Worm (Caenorhabditis elegans) whole organism, L3 larva: ENCODE data around the gene nlp-36.

Experiments
- R02D3.7 ChIP-seq: fragments of 150-350 bp; optimal IDR thresholded peaks from 2 replicates; lab custom pipeline; 2014; ENCODE audit warnings: missing biosample characterization, missing genetic modification characterization
- ZK546.5 ChIP-seq: sonication (generic microtip); optimal IDR thresholded peaks from 2 replicates; lab custom pipeline; 2017; ENCODE audit warnings: missing biosample characterization, missing genetic modification characterization
- aly-2 ChIP-seq: fragments of 150-350 bp; optimal IDR thresholded peaks from 2 replicates; lab custom pipeline; 2014; ENCODE audit warnings: missing biosample characterization, missing genetic modification characterization
- ama-1 ChIP-seq: fragments of 150-350 bp; optimal IDR thresholded peaks from 2 replicates; lab custom pipeline; 2018
- ceh-28 ChIP-seq: fragments of 150-350 bp; optimal IDR thresholded peaks from 2 replicates; lab custom pipeline; 2014; ENCODE audit warnings: missing biosample characterization, missing genetic modification reagents, missing genetic modification characterization
- ceh-82 ChIP-seq: fragments of 150-350 bp; optimal IDR thresholded peaks from 2 replicates; lab custom pipeline; 2014; ENCODE audit warnings: missing biosample characterization, missing genetic modification characterization
- daf-12 ChIP-seq: fragments of 150-350 bp; optimal IDR thresholded peaks from 2 replicates; lab custom pipeline; 2014; ENCODE audit warnings: missing biosample characterization, missing genetic modification reagents, missing genetic modification characterization
- egl-27 ChIP-seq: sonication (generic microtip); optimal IDR thresholded peaks from 4 replicates; lab custom pipeline; 2017; ENCODE audit warnings: missing biosample characterization, missing genetic modification reagents, missing genetic modification characterization
- egl-5 ChIP-seq: fragments of 150-350 bp; optimal IDR thresholded peaks from 2 replicates; lab custom pipeline; 2017; ENCODE audit warnings: missing biosample characterization, missing genetic modification reagents, missing genetic modification characterization, inconsistent platforms
- elt-2 ChIP-seq: sonication (generic microtip); optimal IDR thresholded peaks from 2 replicates; lab custom pipeline; 2016; ENCODE audit warnings: missing genetic modification reagents, mild to moderate bottlenecking, missing genetic modification characterization, missing compliant biosample characterization
- elt-3 ChIP-seq, 3 experiments: fragments of 150-350 bp in 1 of 3; sonication (generic microtip) in 2 of 3; optimal IDR thresholded peaks; 2 replicates in 2 of 3; 4 replicates in 1 of 3; lab custom pipeline; 2014 to 2017; ENCODE audit warnings: missing biosample characterization in 3 of 3, missing genetic modification characterization in 3 of 3
- eor-1 ChIP-seq, 2 experiments: fragments of 150-350 bp; optimal IDR thresholded peaks; 2 replicates each; lab custom pipeline; 2014 to 2018; ENCODE audit warnings: missing biosample characterization in 2 of 2, missing genetic modification characterization in 2 of 2
- fkh-2 ChIP-seq: fragments of 150-350 bp; optimal IDR thresholded peaks from 2 replicates; lab custom pipeline; 2014; ENCODE audit warnings: missing biosample characterization, missing genetic modification reagents, missing genetic modification characterization
- fos-1 ChIP-seq: fragments of 150-350 bp; optimal IDR thresholded peaks from 2 replicates; lab custom pipeline; 2014; ENCODE audit warnings: missing biosample characterization, missing genetic modification characterization
- hmg-11 ChIP-seq: sonication (generic microtip); optimal IDR thresholded peaks from 2 replicates; lab custom pipeline; 2016; ENCODE audit warnings: missing genetic modification characterization, missing compliant biosample characterization
- jun-1 ChIP-seq: fragments of 150-350 bp; optimal IDR thresholded peaks from 2 replicates; lab custom pipeline; 2014; ENCODE audit warnings: missing biosample characterization, missing genetic modification reagents, missing genetic modification characterization
- lin-15B ChIP-seq: fragments of 150-350 bp; optimal IDR thresholded peaks from 2 replicates; lab custom pipeline; 2014; ENCODE audit warnings: missing biosample characterization, missing genetic modification characterization
- lin-39 ChIP-seq: fragments of 150-350 bp; optimal IDR thresholded peaks from 2 replicates; lab custom pipeline; 2018; ENCODE audit warnings: missing biosample characterization, missing genetic modification reagents, missing genetic modification characterization
- lsy-12 ChIP-seq: sonication (generic microtip); optimal IDR thresholded peaks from 2 replicates; lab custom pipeline; 2016; ENCODE audit warnings: mild to moderate bottlenecking, missing genetic modification characterization, missing compliant biosample characterization
- mdl-1 ChIP-seq: fragments of 150-350 bp; optimal IDR thresholded peaks from 2 replicates; lab custom pipeline; 2014; ENCODE audit warnings: missing biosample characterization, missing genetic modification characterization
- nfya-1 ChIP-seq: sonication (generic microtip); optimal IDR thresholded peaks from 2 replicates; lab custom pipeline; 2017; ENCODE audit warnings: missing genetic modification characterization, mild to moderate bottlenecking, missing compliant biosample characterization, antibody characterized with exemption, moderate library complexity; ENCODE audit not compliant: insufficient read depth
- nhr-12 ChIP-seq: fragments of 150-350 bp; optimal IDR thresholded peaks from 2 replicates; lab custom pipeline; 2014; ENCODE audit warnings: missing biosample characterization, missing genetic modification characterization
- nhr-23 ChIP-seq: fragments of 150-350 bp; optimal IDR thresholded peaks from 2 replicates; lab custom pipeline; 2014; ENCODE audit warnings: missing biosample characterization, missing genetic modification reagents, missing genetic modification characterization
- nhr-25 ChIP-seq: sonication (generic microtip); optimal IDR thresholded peaks from 2 replicates; lab custom pipeline; 2017; ENCODE audit warnings: missing biosample characterization, missing genetic modification characterization
- nhr-43 ChIP-seq: sonication (generic microtip); optimal IDR thresholded peaks from 2 replicates; lab custom pipeline; 2016; ENCODE audit warnings: mild to moderate bottlenecking, missing genetic modification characterization, missing compliant biosample characterization; ENCODE audit not compliant: poor library complexity, severe bottlenecking
- nhr-76 ChIP-seq: fragments of 150-350 bp; sonication (generic microtip); optimal IDR thresholded peaks from 5 replicates; lab custom pipeline; 2014; ENCODE audit warnings: missing biosample characterization, missing genetic modification characterization
- nhr-77 ChIP-seq: fragments of 150-350 bp; optimal IDR thresholded peaks from 2 replicates; lab custom pipeline; 2014; ENCODE audit warnings: missing biosample characterization, missing genetic modification characterization
- pha-4 ChIP-seq: fragments of 150-350 bp; optimal IDR thresholded peaks from 2 replicates; lab custom pipeline; 2014; ENCODE audit warnings: missing biosample characterization, missing genetic modification reagents, missing genetic modification characterization
- pqm-1 ChIP-seq: fragments of 150-350 bp; optimal IDR thresholded peaks from 2 replicates; lab custom pipeline; 2017; ENCODE audit warnings: missing biosample characterization, missing genetic modification characterization, inconsistent platforms
- sea-2 ChIP-seq: fragments of 150-350 bp; sonication (generic microtip); optimal IDR thresholded peaks from 4 replicates; lab custom pipeline; 2014; ENCODE audit warnings: missing biosample characterization, missing genetic modification reagents, missing genetic modification characterization
- skn-1 ChIP-seq: fragments of 150-350 bp; optimal IDR thresholded peaks from 2 replicates; lab custom pipeline; 2014; ENCODE audit warnings: missing biosample characterization, missing genetic modification characterization
- snpc-4 ChIP-seq: fragments of 150-350 bp; optimal IDR thresholded peaks from 2 replicates; lab custom pipeline; 2014; ENCODE audit warnings: missing biosample characterization, missing genetic modification characterization
- tbx-2 ChIP-seq: sonication (generic microtip); optimal IDR thresholded peaks from 2 replicates; lab custom pipeline; 2016; ENCODE audit warnings: mild to moderate bottlenecking, missing genetic modification characterization, missing compliant biosample characterization
- unc-39 ChIP-seq: sonication (generic microtip); optimal IDR thresholded peaks from 4 replicates; lab custom pipeline; 2017; ENCODE audit warnings: missing biosample characterization, missing genetic modification characterization
- unc-62 ChIP-seq: fragments of 150-350 bp; sonication (generic microtip); optimal IDR thresholded peaks from 4 replicates; lab custom pipeline; 2014; ENCODE audit warnings: missing biosample characterization, missing genetic modification reagents, missing genetic modification characterization
- zag-1 ChIP-seq: fragments of 150-350 bp; optimal IDR thresholded peaks from 2 replicates; lab custom pipeline; 2014; ENCODE audit warnings: missing biosample characterization, missing genetic modification characterization
- ztf-11 ChIP-seq: fragments of 150-350 bp; optimal IDR thresholded peaks from 2 replicates; lab custom pipeline; 2014; ENCODE audit warnings: missing biosample characterization, missing genetic modification characterization
- ztf-4 ChIP-seq: fragments of 150-350 bp; optimal IDR thresholded peaks from 2 replicates; lab custom pipeline; 2014; ENCODE audit warnings: missing biosample characterization, missing genetic modification characterization

Gene nlp-36

DNA sequence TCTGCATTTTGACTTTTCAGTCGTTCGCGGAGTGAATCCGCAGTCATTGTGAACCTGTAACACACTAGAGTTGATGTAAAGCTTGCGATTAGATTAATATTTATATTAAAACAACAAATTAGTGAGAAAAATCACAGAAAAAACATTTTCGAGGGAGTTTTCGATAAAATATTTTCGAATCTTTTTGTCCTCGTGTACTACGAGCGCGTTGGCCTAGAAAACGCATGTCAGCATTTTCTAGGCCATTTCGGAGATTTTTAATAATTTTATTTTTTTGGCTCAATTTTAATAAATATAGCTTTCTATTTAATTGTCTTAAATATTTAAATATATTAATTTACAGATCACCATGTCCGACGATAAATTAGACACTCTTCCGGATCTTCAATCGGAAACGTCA lies 23.1 kb upstream of the nlp-36 start, which contains the start of gene B0464.9 (continued):
- TF ChIP-seq nfya-1 (peak; percentile 35), egl-27 (no peak), unc-39 (tag; lab: Kevin White, UChicago) (no peak), mdl-1 (tag; lab: Kevin White, UChicago) (no peak), ceh-82 (no peak), nhr-12 (tag; lab: Kevin White, UChicago) (no peak), nhr-77 (tag; lab: Kevin White, UChicago) (no peak), ztf-4 (tag; lab: Kevin White, UChicago) (no peak), lin-15B (tag; lab: Kevin White, UChicago) (peak; percentile 79), daf-12 (tag; lab: Kevin White, UChicago) (no peak), unc-62 (no peak)

DNA sequence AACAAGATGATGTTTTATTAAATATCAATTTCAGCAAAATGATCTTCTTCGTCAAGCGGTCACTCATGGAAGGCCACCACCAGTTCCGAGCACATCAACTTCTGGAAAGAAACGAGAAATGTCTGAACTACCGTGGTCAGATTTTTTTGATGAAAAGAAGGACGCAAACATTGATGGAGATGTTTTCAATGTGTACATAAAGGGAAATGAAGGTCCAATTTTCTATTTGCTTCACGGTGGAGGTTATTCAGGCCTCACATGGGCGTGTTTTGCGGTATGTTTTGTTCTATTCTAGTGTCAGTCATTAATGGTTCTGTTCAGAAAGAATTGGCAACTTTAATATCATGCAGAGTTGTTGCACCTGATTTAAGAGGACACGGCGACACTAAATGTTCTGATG lies 22.7 kb upstream of the nlp-36 start, which contains the start of gene B0464.6:
Gene B0464.6, minus strand, starts transcription at position 101 of the 400 bp plus-strand sequence.
- no peak for TF ChIP-seq nhr-76 (tag; lab: Kevin White, UChicago)
- TF ChIP-seq R02D3.7: no peak
- no peak for TF ChIP-seq tbx-2 (tag; lab: Kevin White, UChicago)
- no peak for TF ChIP-seq aly-2 (tag; lab: Kevin White, UChicago)
- no peak for TF ChIP-seq nhr-43 (tag; lab: Kevin White, UChicago)
- TF ChIP-seq eor-1 (tag; optimal IDR thresholded peaks at IDR 0.05; lab: Kevin White, UChicago): no peak
- TF ChIP-seq daf-12 (tag; lab: Kevin White, UChicago): no peak
- no peak for TF ChIP-seq zag-1
- TF ChIP-seq nhr-77 (tag; lab: Kevin White, UChicago): no peak
- no peak for TF ChIP-seq sea-2 (GFP tag; lab: Kevin White, UChicago)
- no peak for TF ChIP-seq mdl-1 (tag; lab: Kevin White, UChicago)
- TF ChIP-seq fkh-2: no peak
- no peak for TF ChIP-seq nfya-1
- TF ChIP-seq fos-1 (tag; lab: Kevin White, UChicago): no peak
- TF ChIP-seq jun-1 (tag; lab: Kevin White, UChicago): no peak
- no peak for TF ChIP-seq lsy-12 (tag; lab: Kevin White, UChicago)
- TF ChIP-seq ztf-11 (tag; lab: Kevin White, UChicago): no peak
- TF ChIP-seq elt-3 (tag; optimal IDR thresholded peaks at IDR 0.05; lab: Kevin White, UChicago): no peak
- no peak for TF ChIP-seq unc-62

DNA sequence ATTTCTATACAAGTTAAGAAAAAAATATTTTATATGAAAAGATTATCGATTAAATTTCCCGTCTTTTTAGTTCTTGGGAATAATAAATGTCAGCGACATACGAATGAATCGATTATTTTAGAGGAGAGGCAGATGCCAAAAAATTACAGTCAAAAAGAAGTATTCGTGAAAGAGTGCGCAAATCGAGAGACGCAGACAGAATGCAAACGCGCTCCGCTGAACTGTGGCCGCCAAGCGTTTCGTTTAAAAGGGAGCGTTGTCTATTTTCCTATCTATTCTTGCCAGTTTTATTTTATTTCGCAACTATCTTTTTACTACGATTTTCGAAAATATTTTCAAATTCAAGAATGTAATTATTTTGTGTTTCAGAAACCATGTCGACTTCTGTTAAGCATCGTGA lies 21.4 kb upstream of the nlp-36 start, which contains the start of gene baf-1:
Gene baf-1, plus strand, starts transcription at position 370 of the 400 bp plus-strand sequence.
- TF ChIP-seq nhr-43 (tag; lab: Kevin White, UChicago) (peak; percentile 49), ceh-28 (tag; lab: Kevin White, UChicago) (peak; percentile 51), unc-62 (no peak), egl-5 (tag; lab: Kevin White, UChicago) (no peak), skn-1 (tag; lab: Kevin White, UChicago) (peak; percentile 30), ama-1 (peak; percentile 12), snpc-4 (tag; lab: Kevin White, UChicago) (peak; percentile 51), pqm-1 (peak; percentile 16), nhr-23 (tag; lab: Kevin White, UChicago) (peak; percentile 68), pha-4 (tag; lab: Kevin White, UChicago) (peak; percentile 84), fos-1 (tag; lab: Kevin White, UChicago) (no peak), elt-2 (peak; percentile 50), lin-39 (peak; percentile 13), R02D3.7 (peak; percentile 23), nfya-1 (peak; percentile 70), nhr-25 (tag; lab: Kevin White, UChicago) (peak; percentile 74), eor-1 (tag; optimal IDR thresholded peaks at IDR 0.05; lab: Kevin White, UChicago) (no peak), hmg-11 (tag; lab: Kevin White, UChicago) (peak; percentile 27), lin-15B (tag; lab: Kevin White, UChicago) (peak; percentile 78), jun-1 (tag; lab: Kevin White, UChicago) (peak; percentile 27)

- TF ChIP-seq jun-1 (tag; lab: Kevin White, UChicago): no peak
- no peak for TF ChIP-seq ama-1
- no peak for TF ChIP-seq nfya-1
- TF ChIP-seq ZK546.5 (tag; lab: Kevin White, UChicago): no peak
- no peak for TF ChIP-seq skn-1 (tag; lab: Kevin White, UChicago)
These were observed 20.7 kb upstream of the nlp-36 start, which contains the start of gene tag-342 for ce11 chrIII:9467857-9468256. Gene tag-342 (plus strand): TSS chrIII:9468157.
